Worm (Caenorhabditis elegans) whole organism, midembryonic: ENCODE data around the gene ugt-4.

Source experiments
- T22C8.4 ChIP-seq: fragments of 200-800 bp; sonication (Bioruptor generic); IDR thresholded peaks from 2 replicates; pipeline ENCODE4 v1.3.6; 2022; ENCODE audit warnings: missing genetic modification characterization, missing compliant biosample characterization
- cog-1 ChIP-seq: sonication (generic microtip); optimal IDR thresholded peaks from 2 replicates; lab custom pipeline; 2016; ENCODE audit warnings: missing genetic modification characterization, missing compliant biosample characterization
- flt-1 ChIP-seq: fragments of 200-800 bp; sonication (Bioruptor generic); IDR thresholded peaks from 2 replicates; pipeline ENCODE4 v1.3.6; 2022; ENCODE audit warnings: missing genetic modification characterization, missing compliant biosample characterization
- klf-2 ChIP-seq: fragments of 200-800 bp; sonication (Bioruptor generic); conservative IDR thresholded peaks from 2 replicates; pipeline ENCODE4 v1.3.6; 2022; ENCODE audit warnings: missing genetic modification reagents, missing genetic modification characterization, missing compliant biosample characterization
- med-1 ChIP-seq: sonication (generic microtip); optimal IDR thresholded peaks from 2 replicates; lab custom pipeline; 2017; ENCODE audit warnings: missing genetic modification characterization, mild to moderate bottlenecking, missing compliant biosample characterization, antibody characterized with exemption, missing genetic modification reagents; ENCODE audit not compliant: insufficient read depth
- ref-1 ChIP-seq: fragments of 200-800 bp; sonication (Bioruptor generic); conservative IDR thresholded peaks from 2 replicates; pipeline ENCODE4 v1.3.6; 2022; ENCODE audit warnings: missing genetic modification reagents, missing genetic modification characterization, missing compliant biosample characterization
- tab-1 ChIP-seq: fragments of 200-800 bp; sonication (Bioruptor generic); IDR thresholded peaks from 2 replicates; pipeline ENCODE4 v1.3.6; 2022; ENCODE audit warnings: missing genetic modification characterization, missing compliant biosample characterization
- ztf-23 ChIP-seq: fragments of 200-800 bp; sonication (Bioruptor generic); IDR thresholded peaks from 2 replicates; pipeline ENCODE4 v1.3.6; 2022; ENCODE audit warnings: missing genetic modification reagents, missing genetic modification characterization, missing compliant biosample characterization
- ztf-29 ChIP-seq: fragments of 200-800 bp; sonication (Bioruptor generic); IDR thresholded peaks from 2 replicates; pipeline ENCODE4 v1.3.6; 2022; ENCODE audit warnings: missing genetic modification reagents, missing genetic modification characterization, missing compliant biosample characterization

DNA sequence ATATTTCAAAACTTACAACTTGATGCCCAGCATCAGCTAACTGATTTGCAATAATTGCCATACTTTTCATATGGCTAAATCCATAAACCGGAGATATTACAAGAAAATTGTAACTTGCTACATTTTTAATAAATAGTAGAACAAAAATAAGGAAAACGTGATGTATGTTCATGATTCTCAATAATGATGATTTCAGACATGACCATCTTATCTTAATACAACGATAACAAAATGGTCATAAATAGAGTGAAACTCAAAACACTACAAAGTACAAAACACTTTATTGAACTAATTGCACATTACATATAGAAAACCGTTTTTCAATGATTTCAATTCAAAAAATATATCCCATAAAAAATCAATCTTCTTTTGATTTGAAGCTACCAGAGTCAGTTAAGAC, 2.4 kb downstream of the ugt-4 start, which contains the start of gene ugt-5:
- TF ChIP-seq T22C8.4, result no peak
- TF ChIP-seq flt-1, result no peak
- no peak for TF ChIP-seq tab-1
- no peak for TF ChIP-seq ref-1 (GFP tag; lab: Robert Waterston, UW)
- no peak for TF ChIP-seq klf-2
- TF ChIP-seq med-1 (GFP tag; lab: Kevin White, UChicago), result no peak
- TF ChIP-seq ztf-29 (GFP tag; lab: Robert Waterston, UW), result no peak
- no peak for TF ChIP-seq ztf-23
- TF ChIP-seq cog-1, result no peak
